Worm (Caenorhabditis elegans): Measurements from ENCODE around the gene F12A10.1.

Gene F12A10.1

ce11 chrII:5453547-5453946 lies 42.8 kb upstream of the F12A10.1 start, which contains the start of gene dhs-5:
TSS of gene dhs-5 (plus strand) at chrII:5453847.
- TF ChIP-seq rnt-1 (tag; optimal IDR thresholded peaks at IDR 0.05) (no peak), nhr-11 (tag; optimal IDR thresholded peaks at IDR 0.05) (no peak), ceh-34 (tag; optimal IDR thresholded peaks at IDR 0.05) (no peak), ref-2 (tag; optimal IDR thresholded peaks at IDR 0.05) (no peak), tbx-2 (tag; optimal IDR thresholded peaks at IDR 0.05) (no peak)

- TF ChIP-seq ceh-45 (GFP tag; IDR thresholded peaks at IDR 0.05) (no peak), K09A11.1 (tag; optimal IDR thresholded peaks at IDR 0.05; ENCODE audit: insufficient read depth) (no peak), nhr-232 (tag; optimal IDR thresholded peaks at IDR 0.05) (no peak), fax-1 (tag; optimal IDR thresholded peaks at IDR 0.05) (no peak), C38D4.7 (GFP tag; optimal IDR thresholded peaks at IDR 0.05) (no peak), pros-1 (tag; optimal IDR thresholded peaks at IDR 0.05) (no peak), hlh-8 (tag; optimal IDR thresholded peaks at IDR 0.05) (no peak), sdc-2 (tag; optimal IDR thresholded peaks at IDR 0.05) (no peak), ahr-1 (tag; optimal IDR thresholded peaks at IDR 0.05) (no peak), pqm-1 (tag; optimal IDR thresholded peaks at IDR 0.05) (no peak), hlh-15 (tag; optimal IDR thresholded peaks at IDR 0.05) (no peak), lim-6 (tag; optimal IDR thresholded peaks at IDR 0.05) (no peak), nhr-11 (tag; optimal IDR thresholded peaks at IDR 0.05) (no peak), pha-2 (tag; optimal IDR thresholded peaks at IDR 0.05) (no peak), gmeb-2 (tag; optimal IDR thresholded peaks at IDR 0.05) (no peak), pax-1 (tag; optimal IDR thresholded peaks at IDR 0.05) (no peak), eyg-1 (tag; optimal IDR thresholded peaks at IDR 0.05) (no peak), unc-55 (GFP tag; optimal IDR thresholded peaks at IDR 0.05) (no peak), ceh-19 (GFP tag; optimal IDR thresholded peaks at IDR 0.05) (no peak), ets-4 (tag; optimal IDR thresholded peaks at IDR 0.05) (no peak)
Measured at ce11 chrII:5455650-5456355, 40.5 kb upstream of the F12A10.1 start, which contains the start of gene daz-1. TSS of gene daz-1 (plus strand) at chrII:5456305.

- TF ChIP-seq syd-9 (tag; optimal IDR thresholded peaks at IDR 0.05), result no peak
Measured at ce11 chrII:5458683-5459410, 37.5 kb upstream of the F12A10.1 start.

ce11 chrII:5459534-5459933 lies 36.8 kb upstream of the F12A10.1 start:
- TF ChIP-seq elt-2 (tag; optimal IDR thresholded peaks at IDR 0.05) (peak; percentile 42), ceh-18 (tag; optimal IDR thresholded peaks at IDR 0.05) (no peak)

ce11 chrII:5460911-5461310 lies 35.4 kb upstream of the F12A10.1 start:
- TF ChIP-seq hlh-30 (tag; optimal IDR thresholded peaks at IDR 0.05; ENCODE audit: insufficient read depth) (peak; percentile 7), tbx-2 (tag; optimal IDR thresholded peaks at IDR 0.05) (peak; percentile 19), elt-2 (tag; optimal IDR thresholded peaks at IDR 0.05) (peak; percentile 34), ceh-30 (tag; optimal IDR thresholded peaks at IDR 0.05) (no peak), rnt-1 (tag; optimal IDR thresholded peaks at IDR 0.05) (peak; percentile 9), odd-2 (tag; optimal IDR thresholded peaks at IDR 0.05) (no peak), ama-1 (optimal IDR thresholded peaks at IDR 0.05) (no peak), ceh-34 (tag; optimal IDR thresholded peaks at IDR 0.05) (peak; percentile 30), ceh-31 (tag; optimal IDR thresholded peaks at IDR 0.05) (peak; percentile 2), unc-55 (GFP tag; optimal IDR thresholded peaks at IDR 0.05) (peak; percentile 37)

All from whole organism, late embryonic.